Worm (Caenorhabditis elegans): ENCODE results near the gene T22E5.1.

DNA sequence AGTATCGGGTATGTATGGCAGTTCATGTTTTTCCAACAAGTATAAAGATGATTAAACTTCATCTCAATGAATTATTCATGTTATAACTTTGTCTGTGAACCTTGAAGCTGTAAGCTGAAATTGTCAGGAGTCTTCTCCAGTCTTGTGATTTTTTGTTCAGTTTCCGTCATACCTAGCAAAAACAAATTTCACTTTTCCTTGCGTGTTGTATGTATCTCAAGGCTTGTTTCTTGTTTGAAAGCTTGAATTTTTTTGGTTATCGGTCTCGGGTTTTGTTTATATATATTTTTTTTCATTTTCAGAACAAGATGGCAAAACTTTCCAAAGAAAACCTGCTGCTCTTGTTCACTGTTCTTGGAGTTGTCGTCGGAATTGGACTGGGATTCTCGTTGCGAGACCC is 9.6 kb upstream of the T22E5.1 start, which contains the start of gene glt-4:
- no peak for TF ChIP-seq fkh-10 (GFP tag; optimal IDR thresholded peaks at IDR 0.05)
- no peak for TF ChIP-seq isw-1 (GFP tag; IDR thresholded peaks at IDR 0.05)
- TF ChIP-seq zag-1 (tag; optimal IDR thresholded peaks at IDR 0.05), result no peak
- no peak for TF ChIP-seq elt-3 (tag; optimal IDR thresholded peaks at IDR 0.05)
- no peak for TF ChIP-seq efl-1 (optimal IDR thresholded peaks at IDR 0.05)
- no peak for TF ChIP-seq efl-1 (GFP tag; optimal IDR thresholded peaks at IDR 0.05 in 1 of 2)
- no peak for TF ChIP-seq nhr-71 (tag; optimal IDR thresholded peaks at IDR 0.05)
